Fruit fly (Drosophila melanogaster) whole organism, embryonic: Measurements from ENCODE around the gene CG5828.

Experiments
- CG16779 ChIP-seq: fragments of 200-800 bp; sonication (Bioruptor generic); IDR thresholded peaks from 2 replicates; pipeline ENCODE4 v1.3.6; 2022; ENCODE audit warnings: missing biosample characterization, missing genetic modification characterization
- CG2712 ChIP-seq: fragments of 200-800 bp; optimal IDR thresholded peaks from 3 replicates; lab custom pipeline; 2019; ENCODE audit warnings: missing biosample characterization, mild to moderate bottlenecking, missing genetic modification characterization, moderate library complexity
- CG4328 ChIP-seq: fragments of 200-800 bp; sonication (Bioruptor generic); optimal IDR thresholded peaks from 3 replicates; lab custom pipeline; 2017; ENCODE audit warnings: missing biosample characterization, missing genetic modification reagents, missing genetic modification characterization
- CG8944 ChIP-seq: fragments of 200-800 bp; sonication (Bioruptor generic); optimal IDR thresholded peaks from 3 replicates; lab custom pipeline; 2016; ENCODE audit warnings: missing biosample characterization, missing genetic modification characterization
- CG9817 ChIP-seq: fragments of 200-800 bp; sonication (Bioruptor generic); optimal IDR thresholded peaks from 2 replicates; lab custom pipeline; 2018; ENCODE audit warnings: missing biosample characterization, mild to moderate bottlenecking, missing genetic modification characterization, moderate library complexity
- Ets97D ChIP-seq: fragments of 200-800 bp; sonication (Bioruptor generic); optimal IDR thresholded peaks from 3 replicates; lab custom pipeline; 2016; ENCODE audit warnings: missing biosample characterization, missing genetic modification characterization
- ato ChIP-seq: fragments of 200-800 bp; sonication (Bioruptor generic); IDR thresholded peaks from 2 replicates; pipeline ENCODE4 v1.3.6; 2022; ENCODE audit warnings: missing biosample characterization, missing genetic modification characterization; ENCODE audit not compliant: partially characterized antibody
- gt ChIP-seq: fragments of 200-800 bp; sonication (Bioruptor generic); IDR thresholded peaks from 2 replicates; pipeline ENCODE4 v1.3.6; 2022; ENCODE audit warnings: missing biosample characterization, missing genetic modification characterization
- ssp ChIP-seq: fragments of 200-800 bp; sonication (Bioruptor generic); IDR thresholded peaks from 2 replicates; pipeline ENCODE4 v1.3.6; 2022; ENCODE audit warnings: missing biosample characterization, missing genetic modification characterization
- wor ChIP-seq: fragments of 200-800 bp; sonication (Bioruptor generic); IDR thresholded peaks from 2 replicates; pipeline ENCODE4 v1.3.6; 2022; ENCODE audit warnings: missing biosample characterization, missing genetic modification characterization
- zen ChIP-seq: fragments of 200-800 bp; sonication (Bioruptor generic); optimal IDR thresholded peaks from 3 replicates; lab custom pipeline; 2018; ENCODE audit warnings: missing biosample characterization, mild to moderate bottlenecking, missing genetic modification characterization, moderate library complexity

dm6 chr2L:5099790-5100360 lies 6.1 kb downstream of the CG5828 start, which contains the start of gene ND-13A:
- TF ChIP-seq ato (GFP tag; lab: Robert Waterston, UW) = no peak
- no peak for TF ChIP-seq ssp (GFP tag; lab: Robert Waterston, UW)
- no peak for TF ChIP-seq CG4328 (GFP tag; lab: Kevin White, UChicago)
- TF ChIP-seq CG16779 (GFP tag; lab: Robert Waterston, UW) = no peak
- no peak for TF ChIP-seq wor (GFP tag; lab: Robert Waterston, UW)
- TF ChIP-seq CG8944 (GFP tag; lab: Kevin White, UChicago) = no peak
- TF ChIP-seq Ets97D = peak; percentile 24
- no peak for TF ChIP-seq zen
- no peak for TF ChIP-seq CG2712 (tag; lab: Kevin White, UChicago)
- no peak for TF ChIP-seq gt
- TF ChIP-seq CG9817 (tag; lab: Kevin White, UChicago) = no peak
